Fruit fly (Drosophila melanogaster): ENCODE data around the gene Setx.
A peak's percentile ranks its signal among the peaks of the same experiment; 100 is the strongest.

DNA sequence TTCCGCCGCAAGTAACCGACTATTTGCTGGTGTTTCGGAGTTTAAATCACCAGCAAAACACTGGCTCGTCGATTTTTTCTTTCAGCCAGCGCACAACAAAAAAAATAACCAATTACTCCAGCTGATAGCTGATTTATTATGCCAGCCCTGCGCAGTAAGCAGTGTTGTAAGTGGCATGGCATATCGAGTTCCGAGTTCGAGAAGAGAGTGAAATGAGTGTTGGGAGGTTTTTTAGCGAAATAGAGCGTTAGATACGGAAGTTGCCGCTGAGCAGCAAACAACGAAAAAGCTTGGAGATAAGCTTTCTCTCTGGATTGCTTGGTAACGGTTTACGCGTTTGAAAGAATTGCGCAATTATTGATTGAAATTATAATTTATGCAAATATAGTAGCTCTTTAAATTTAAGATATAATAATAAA is 45.6 kb downstream of the Setx start, which contains the start of gene CG7565:
- TF ChIP-seq N (GFP tag; optimal IDR thresholded peaks at IDR 0.05) (no peak), Hr78 (GFP tag; optimal IDR thresholded peaks at IDR 0.05) (no peak), brk (GFP tag; optimal IDR thresholded peaks at IDR 0.05) (peak; percentile 54), Jra (GFP tag; optimal IDR thresholded peaks at IDR 0.05) (peak; percentile 1), psq (GFP tag; optimal IDR thresholded peaks at IDR 0.05) (peak; percentile 14)
